Worm (Caenorhabditis elegans) whole organism, L1 larva: ENCODE data around the gene W02H3.3.

Experiments
- C16A3.4 ChIP-seq: fragments of 150-350 bp; optimal IDR thresholded peaks from 2 replicates; lab custom pipeline; 2014; ENCODE audit warnings: missing biosample characterization, missing genetic modification characterization
- C34B4.2 ChIP-seq: sonication (generic microtip); optimal IDR thresholded peaks from 2 replicates; lab custom pipeline; 2017; ENCODE audit warnings: mild to moderate bottlenecking, missing genetic modification characterization, missing compliant biosample characterization
- F16B12.6 ChIP-seq: fragments of 150-350 bp; optimal IDR thresholded peaks from 2 replicates; lab custom pipeline; 2014; ENCODE audit warnings: missing biosample characterization, missing genetic modification characterization
- ceh-8 ChIP-seq: fragments of 200-800 bp; sonication (Bioruptor generic); optimal IDR thresholded peaks from 2 replicates; lab custom pipeline; 2018; ENCODE audit warnings: mild to moderate bottlenecking, missing genetic modification characterization, moderate library complexity, missing compliant biosample characterization
- ceh-82 ChIP-seq, 3 experiments: fragments of 150-350 bp in 1 of 3; sonication (generic microtip) in 2 of 3; optimal IDR thresholded peaks; 2 replicates each; lab custom pipeline; 2014 to 2017; ENCODE audit warnings: missing biosample characterization in 3 of 3, missing genetic modification characterization in 3 of 3
- dpl-1 ChIP-seq, 3 experiments: fragments of 150-350 bp in 2 of 3; sonication (generic microtip) in 1 of 3; optimal IDR thresholded peaks; 2 replicates each; lab custom pipeline; 2014 to 2017; ENCODE audit warnings: missing biosample characterization in 3 of 3, missing genetic modification characterization in 3 of 3, missing genetic modification reagents in 3 of 3
- dsc-1 ChIP-seq: sonication (generic microtip); optimal IDR thresholded peaks from 2 replicates; lab custom pipeline; 2016; ENCODE audit warnings: mild to moderate bottlenecking, missing genetic modification characterization, missing compliant biosample characterization
- efl-1 ChIP-seq, 4 experiments: fragments of 150-350 bp; optimal IDR thresholded peaks in 3 of 4; peaks in 1 of 4; 1 replicate in 1 of 4; 2 replicates in 3 of 4; lab custom pipeline; 2014; ENCODE audit warnings: missing biosample characterization in 2 of 4, missing genetic modification characterization in 2 of 4, missing genetic modification reagents in 2 of 4
- efl-3 ChIP-seq: fragments of 200-800 bp; sonication (Bioruptor generic); optimal IDR thresholded peaks from 2 replicates; lab custom pipeline; 2018; ENCODE audit warnings: mild to moderate bottlenecking, missing genetic modification characterization, missing compliant biosample characterization
- egl-27 ChIP-seq, 2 experiments: fragments of 150-350 bp in 1 of 2; sonication (generic microtip); optimal IDR thresholded peaks; 3 replicates each; lab custom pipeline; 2017 to 2018; ENCODE audit warnings: missing biosample characterization in 2 of 2, missing genetic modification characterization in 2 of 2, missing genetic modification reagents in 2 of 2
- elt-2 ChIP-seq: sonication (generic microtip); optimal IDR thresholded peaks from 2 replicates; lab custom pipeline; 2016; ENCODE audit warnings: missing genetic modification characterization, mild to moderate bottlenecking, inconsistent platforms, missing compliant biosample characterization, missing genetic modification reagents
- elt-3 ChIP-seq, 6 experiments: fragments of 150-350 bp in 1 of 6; sonication (generic microtip); optimal IDR thresholded peaks; 2 replicates each; lab custom pipeline; 2017 to 2018; ENCODE audit warnings: missing biosample characterization in 6 of 6, missing genetic modification characterization in 6 of 6, inconsistent platforms in 1 of 6
- ets-5 ChIP-seq: fragments of 200-800 bp; sonication (Bioruptor generic); IDR thresholded peaks from 2 replicates; pipeline ENCODE4 v1.3.6; 2022; ENCODE audit warnings: missing genetic modification characterization, missing compliant biosample characterization
- fkh-4 ChIP-seq: sonication (generic microtip); optimal IDR thresholded peaks from 2 replicates; lab custom pipeline; 2016; ENCODE audit warnings: missing compliant biosample characterization, missing genetic modification characterization, borderline replicate concordance
- fos-1 ChIP-seq: fragments of 150-350 bp; optimal IDR thresholded peaks from 2 replicates; lab custom pipeline; 2014; ENCODE audit warnings: missing biosample characterization, missing genetic modification characterization
- grh-1 ChIP-seq: fragments of 200-800 bp; sonication (Bioruptor generic); IDR thresholded peaks from 2 replicates; pipeline ENCODE4 v1.3.6; 2022; ENCODE audit warnings: missing genetic modification reagents, missing genetic modification characterization, missing compliant biosample characterization
- hlh-4 ChIP-seq: sonication (generic microtip); optimal IDR thresholded peaks from 2 replicates; lab custom pipeline; 2016; ENCODE audit warnings: mild to moderate bottlenecking, missing genetic modification characterization, missing compliant biosample characterization
- jun-1 ChIP-seq: fragments of 150-350 bp; optimal IDR thresholded peaks from 2 replicates; lab custom pipeline; 2014; ENCODE audit warnings: missing biosample characterization, missing genetic modification reagents, missing genetic modification characterization
- lin-35 ChIP-seq, 2 experiments: fragments of 150-350 bp; optimal IDR thresholded peaks; 2 replicates each; lab custom pipeline; 2014; ENCODE audit warnings: missing biosample characterization in 2 of 2, missing genetic modification characterization in 2 of 2, missing genetic modification reagents in 2 of 2
- lin-39 ChIP-seq: fragments of 150-350 bp; optimal IDR thresholded peaks from 2 replicates; lab custom pipeline; 2014; ENCODE audit warnings: missing biosample characterization, missing genetic modification reagents, missing genetic modification characterization
- lir-3 ChIP-seq: sonication (generic microtip); optimal IDR thresholded peaks from 2 replicates; lab custom pipeline; 2016; ENCODE audit warnings: mild to moderate bottlenecking, missing genetic modification characterization, moderate library complexity, missing compliant biosample characterization; ENCODE audit not compliant: poor library complexity
- mab-9 ChIP-seq: fragments of 200-800 bp; sonication (Bioruptor generic); IDR thresholded peaks from 2 replicates; pipeline ENCODE4 v1.3.6; 2022; ENCODE audit warnings: missing genetic modification reagents, missing genetic modification characterization, missing compliant biosample characterization
- mef-2 ChIP-seq: fragments of 150-350 bp; optimal IDR thresholded peaks from 2 replicates; lab custom pipeline; 2014; ENCODE audit warnings: missing biosample characterization, missing genetic modification characterization
- nhr-19 ChIP-seq: fragments of 200-800 bp; sonication (Bioruptor generic); conservative IDR thresholded peaks from 2 replicates; pipeline ENCODE4 v1.3.6; 2022; ENCODE audit warnings: missing genetic modification characterization, missing compliant biosample characterization
- nhr-20 ChIP-seq: sonication (generic microtip); optimal IDR thresholded peaks from 2 replicates; lab custom pipeline; 2016; ENCODE audit warnings: mild to moderate bottlenecking, missing genetic modification characterization, missing compliant biosample characterization
- nhr-47 ChIP-seq: sonication (generic microtip); optimal IDR thresholded peaks from 2 replicates; lab custom pipeline; 2016; ENCODE audit warnings: mild to moderate bottlenecking, missing genetic modification characterization, moderate library complexity, missing compliant biosample characterization
- nhr-71 ChIP-seq: sonication (generic microtip); optimal IDR thresholded peaks from 2 replicates; lab custom pipeline; 2016; ENCODE audit warnings: mild to moderate bottlenecking, missing genetic modification characterization, moderate library complexity, missing compliant biosample characterization
- nhr-85 ChIP-seq: sonication (generic microtip); peaks from one replicate; lab custom pipeline; 2016; ENCODE audit warnings: missing genetic modification characterization, inconsistent platforms, missing compliant biosample characterization
- pqm-1 ChIP-seq: sonication (generic microtip); optimal IDR thresholded peaks from 3 replicates; lab custom pipeline; 2017; ENCODE audit warnings: missing biosample characterization, missing genetic modification characterization
- rnt-1 ChIP-seq: sonication (generic microtip); optimal IDR thresholded peaks from 2 replicates; lab custom pipeline; 2016; ENCODE audit warnings: mild to moderate bottlenecking, missing genetic modification characterization, moderate library complexity, missing compliant biosample characterization
- snpc-4 ChIP-seq: fragments of 150-350 bp; optimal IDR thresholded peaks from 2 replicates; lab custom pipeline; 2014; ENCODE audit warnings: missing biosample characterization, missing genetic modification characterization
- sox-4 ChIP-seq: sonication (generic microtip); optimal IDR thresholded peaks from 2 replicates; lab custom pipeline; 2016; ENCODE audit warnings: missing genetic modification characterization, missing compliant biosample characterization
- sup-37 ChIP-seq: fragments of 200-800 bp; sonication (Bioruptor generic); optimal IDR thresholded peaks from 2 replicates; lab custom pipeline; 2018; ENCODE audit warnings: mild to moderate bottlenecking, missing genetic modification characterization, missing compliant biosample characterization
- swsn-7 ChIP-seq: sonication (generic microtip); optimal IDR thresholded peaks from 2 replicates; lab custom pipeline; 2016; ENCODE audit warnings: missing genetic modification characterization, missing compliant biosample characterization
- tbx-2 ChIP-seq: sonication (generic microtip); optimal IDR thresholded peaks from 2 replicates; lab custom pipeline; 2016; ENCODE audit warnings: missing genetic modification characterization, missing compliant biosample characterization
- tlp-1 ChIP-seq: fragments of 150-350 bp; optimal IDR thresholded peaks from 2 replicates; lab custom pipeline; 2014; ENCODE audit warnings: missing biosample characterization, missing genetic modification characterization
- unc-130 ChIP-seq: fragments of 150-350 bp; optimal IDR thresholded peaks from 2 replicates; lab custom pipeline; 2017; ENCODE audit warnings: missing biosample characterization, missing genetic modification characterization, inconsistent platforms
- unc-30 ChIP-seq: sonication (generic microtip); optimal IDR thresholded peaks from 2 replicates; lab custom pipeline; 2017; ENCODE audit warnings: missing biosample characterization, missing genetic modification characterization
- unc-62 ChIP-seq: fragments of 150-350 bp; optimal IDR thresholded peaks from 2 replicates; lab custom pipeline; 2014; ENCODE audit warnings: missing biosample characterization, missing genetic modification reagents, missing genetic modification characterization
- unc-98 ChIP-seq: fragments of 200-800 bp; sonication (Bioruptor generic); IDR thresholded peaks from 2 replicates; pipeline ENCODE4 v1.3.6; 2022; ENCODE audit warnings: missing genetic modification characterization, missing compliant biosample characterization

W02H3.3 gene

ce11 chrX:11079667-11080066 is 18.3 kb downstream of the W02H3.3 start, which contains the start of gene W04G3.13:
W04G3.13 (minus strand) TSS chrX:11079767.
- TF ChIP-seq unc-130 (tag; lab: Kevin White, UChicago) (no peak), efl-1 (optimal IDR thresholded peaks at IDR 0.05; lab: Kevin White, UChicago) (no peak), efl-1 (GFP tag; optimal IDR thresholded peaks at IDR 0.05 in 1 of 2; lab: Kevin White, UChicago) (no peak), dpl-1 (GFP tag; optimal IDR thresholded peaks at IDR 0.05; lab: Kevin White, UChicago) (no peak), elt-3 (tag; optimal IDR thresholded peaks at IDR 0.05; lab: Kevin White, UChicago) (no peak), lir-3 (tag; lab: Kevin White, UChicago) (no peak), hlh-4 (tag; lab: Kevin White, UChicago) (no peak), fos-1 (tag; lab: Kevin White, UChicago) (no peak)

DNA sequence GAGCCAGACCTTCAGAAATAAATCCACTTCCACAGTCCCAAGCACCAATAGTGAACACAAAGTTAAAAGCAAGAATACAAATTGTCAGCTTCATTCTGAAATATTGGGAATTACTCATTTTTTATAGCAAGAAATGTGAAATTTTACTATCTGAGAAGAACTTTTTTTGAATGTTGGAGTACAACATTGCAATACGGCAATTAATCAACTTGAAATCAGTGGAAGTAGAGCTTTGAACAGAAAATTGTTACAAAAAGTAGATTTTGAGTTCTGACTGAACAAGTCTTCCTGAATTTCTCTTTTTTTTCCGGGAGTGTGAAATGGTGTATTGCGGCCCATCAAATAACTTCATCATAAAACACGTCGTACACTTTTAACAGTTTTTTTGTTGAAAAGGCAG is 19.8 kb downstream of the W02H3.3 start, which contains the start of gene W04G3.10:
Gene W04G3.10 (minus strand): TSS at position 101 of the 400 bp plus-strand sequence.
- TF ChIP-seq mef-2 (tag; lab: Kevin White, UChicago), result no peak
- TF ChIP-seq tbx-2 (tag; lab: Kevin White, UChicago), result no peak
- no peak for TF ChIP-seq nhr-20 (tag; lab: Kevin White, UChicago)
- TF ChIP-seq mab-9 (GFP tag; lab: Robert Waterston, UW), result no peak
- TF ChIP-seq lin-35 (GFP tag; optimal IDR thresholded peaks at IDR 0.05; lab: Kevin White, UChicago), result no peak
- no peak for TF ChIP-seq F16B12.6 (tag; lab: Kevin White, UChicago)
- TF ChIP-seq rnt-1 (tag; lab: Kevin White, UChicago), result no peak
- no peak for TF ChIP-seq sox-4
- no peak for TF ChIP-seq grh-1
- no peak for TF ChIP-seq fkh-4 (tag; lab: Kevin White, UChicago)
- no peak for TF ChIP-seq nhr-71 (tag; lab: Kevin White, UChicago)
- TF ChIP-seq ceh-82 (tag; optimal IDR thresholded peaks at IDR 0.05; lab: Kevin White, UChicago), result no peak
- no peak for TF ChIP-seq elt-2 (tag; lab: Kevin White, UChicago)
- no peak for TF ChIP-seq C34B4.2 (tag; lab: Kevin White, UChicago)
- no peak for TF ChIP-seq efl-3 (GFP tag; lab: Kevin White, UChicago)
- TF ChIP-seq nhr-19 (GFP tag; lab: Robert Waterston, UW), result no peak
- no peak for TF ChIP-seq ceh-8 (GFP tag; lab: Kevin White, UChicago)
- no peak for TF ChIP-seq jun-1

DNA sequence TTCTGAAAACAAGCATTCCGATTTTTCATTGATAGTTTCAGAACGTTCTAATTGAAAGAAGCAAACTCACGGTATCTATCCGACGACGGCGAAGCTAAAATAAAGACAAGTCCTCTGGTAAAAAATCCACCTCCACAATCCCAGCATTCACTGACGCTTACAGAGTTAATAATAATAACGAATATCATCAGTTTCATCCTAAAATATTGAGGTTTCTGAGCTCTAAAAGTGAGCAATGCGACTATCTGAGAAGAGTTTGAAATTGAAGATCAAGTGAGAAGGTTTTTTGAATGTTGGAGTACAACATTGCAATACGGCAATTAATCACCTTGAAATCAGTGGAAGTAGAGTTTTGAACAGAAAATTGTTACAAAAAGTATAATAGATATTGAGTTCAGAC is 21.5 kb downstream of the W02H3.3 start, which contains the start of gene W04G3.12:
Gene W04G3.12 (minus strand): TSS at position 311 of the 400 bp plus-strand sequence.
- TF ChIP-seq swsn-7 (tag; lab: Kevin White, UChicago), result no peak
- no peak for TF ChIP-seq ets-5 (GFP tag; lab: Robert Waterston, UW)

ce11 chrX:11073358-11073757 is 24.6 kb downstream of the W02H3.3 start, which contains the start of gene W04G3.5:
W04G3.5 (plus strand) TSS chrX:11073658.
- TF ChIP-seq mab-9 (GFP tag; lab: Robert Waterston, UW), result no peak
- TF ChIP-seq fkh-4 (tag; lab: Kevin White, UChicago), result no peak
- no peak for TF ChIP-seq unc-98 (GFP tag; lab: Robert Waterston, UW)
- no peak for TF ChIP-seq pqm-1 (tag; lab: Kevin White, UChicago)
- TF ChIP-seq tlp-1 (tag; lab: Kevin White, UChicago), result no peak
- no peak for TF ChIP-seq rnt-1 (tag; lab: Kevin White, UChicago)
- no peak for TF ChIP-seq C16A3.4 (tag; lab: Kevin White, UChicago)
- no peak for TF ChIP-seq egl-27 (tag; optimal IDR thresholded peaks at IDR 0.05; lab: Kevin White, UChicago)
- no peak for TF ChIP-seq ceh-82 (tag; optimal IDR thresholded peaks at IDR 0.05; lab: Kevin White, UChicago)
- no peak for TF ChIP-seq tbx-2 (tag; lab: Kevin White, UChicago)
- no peak for TF ChIP-seq sup-37 (GFP tag; lab: Kevin White, UChicago)
- TF ChIP-seq lin-39 (tag; lab: Kevin White, UChicago), result no peak
- TF ChIP-seq jun-1, result no peak
- no peak for TF ChIP-seq unc-30 (tag; lab: Kevin White, UChicago)
- TF ChIP-seq nhr-85 (tag; lab: Kevin White, UChicago), result no peak
- no peak for TF ChIP-seq unc-62
- TF ChIP-seq nhr-47 (tag; lab: Kevin White, UChicago), result no peak
- no peak for TF ChIP-seq snpc-4
- no peak for TF ChIP-seq dsc-1 (tag; lab: Kevin White, UChicago)
